Fruit fly (Drosophila melanogaster) whole organism, wandering third instar larva: ENCODE results near the gene Swip-1.

Experiments
- Abd-B ChIP-seq: fragments of >200 bp; optimal IDR thresholded peaks from 2 replicates; lab custom pipeline; 2017; ENCODE audit warnings: missing biosample characterization, missing genetic modification characterization
- CG32264 ChIP-seq: fragments of 200-800 bp; sonication (Bioruptor generic); optimal IDR thresholded peaks from 2 replicates; lab custom pipeline; 2016; ENCODE audit warnings: missing biosample characterization, missing genetic modification characterization
- CrebA ChIP-seq: fragments of 200-800 bp; sonication (Bioruptor generic); optimal IDR thresholded peaks from 2 replicates; lab custom pipeline; 2016; ENCODE audit warnings: missing biosample characterization, mild to moderate bottlenecking, missing genetic modification characterization, borderline replicate concordance
- Dif ChIP-seq: fragments of 200-275, 200-300 bp; sonication (Bioruptor generic); optimal IDR thresholded peaks from 2 replicates; lab custom pipeline; 2018; ENCODE audit warnings: missing biosample characterization, missing genetic modification characterization; ENCODE audit not compliant: partially characterized antibody
- HLH106 ChIP-seq: fragments of 200-800 bp; optimal IDR thresholded peaks from 3 replicates; lab custom pipeline; 2019; ENCODE audit warnings: missing biosample characterization, mild to moderate bottlenecking, missing genetic modification characterization, moderate library complexity
- Hnf4 ChIP-seq: fragments of 200-800 bp; sonication (Bioruptor generic); optimal IDR thresholded peaks from 2 replicates; lab custom pipeline; 2016; ENCODE audit warnings: missing biosample characterization, mild to moderate bottlenecking, missing genetic modification characterization
- Hr83 ChIP-seq: fragments of 200-300 bp; sonication (Bioruptor generic); optimal IDR thresholded peaks from 2 replicates; lab custom pipeline; 2016; ENCODE audit warnings: missing biosample characterization, mild to moderate bottlenecking, missing genetic modification characterization, moderate library complexity; ENCODE audit not compliant: poor library complexity, severe bottlenecking
- Myc ChIP-seq: fragments of >200 bp; optimal IDR thresholded peaks from 2 replicates; lab custom pipeline; 2017
- Rel ChIP-seq, 2 experiments: fragments of 200-800 bp; sonication (Bioruptor generic) in 1 of 2; optimal IDR thresholded peaks; 2 replicates in 1 of 2; 3 replicates in 1 of 2; lab custom pipeline; 2016 to 2019; ENCODE audit warnings: mild to moderate bottlenecking in 2 of 2, missing biosample characterization in 2 of 2, missing genetic modification characterization in 2 of 2, moderate library complexity in 1 of 2
- br ChIP-seq: fragments of 200-800 bp; sonication (Bioruptor generic); optimal IDR thresholded peaks from 2 replicates; lab custom pipeline; 2016; ENCODE audit warnings: missing biosample characterization, missing genetic modification characterization
- dmrt93B ChIP-seq: fragments of 200-800 bp; sonication (Bioruptor generic); optimal IDR thresholded peaks from 2 replicates; lab custom pipeline; 2018; ENCODE audit warnings: missing biosample characterization, mild to moderate bottlenecking, missing genetic modification characterization
- ey ChIP-seq: fragments of 200-800 bp; sonication (Bioruptor generic); optimal IDR thresholded peaks from 2 replicates; lab custom pipeline; 2016; ENCODE audit warnings: missing biosample characterization, missing genetic modification characterization
- foxo ChIP-seq, 2 experiments: fragments of 200-800 bp; sonication (Bioruptor generic); optimal IDR thresholded peaks; 2 replicates in 1 of 2; 3 replicates in 1 of 2; lab custom pipeline; 2016 to 2017; ENCODE audit warnings: missing biosample characterization in 2 of 2, missing genetic modification characterization in 2 of 2
- jim ChIP-seq: fragments of 175-275, 200-325 bp; sonication (Bioruptor generic); optimal IDR thresholded peaks from 2 replicates; lab custom pipeline; 2016; ENCODE audit warnings: missing biosample characterization, mild to moderate bottlenecking, missing genetic modification characterization
- pan ChIP-seq: fragments of >200 bp; optimal IDR thresholded peaks from 2 replicates; lab custom pipeline; 2017
- psq ChIP-seq: fragments of 200-800 bp; sonication (Bioruptor generic); optimal IDR thresholded peaks from 3 replicates; lab custom pipeline; 2017; ENCODE audit warnings: missing biosample characterization, mild to moderate bottlenecking, missing genetic modification characterization, moderate library complexity
- rgr ChIP-seq: fragments of 200-800 bp; sonication (Bioruptor generic); optimal IDR thresholded peaks from 3 replicates; lab custom pipeline; 2016; ENCODE audit warnings: missing biosample characterization, mild to moderate bottlenecking, missing genetic modification characterization
- sage ChIP-seq: fragments of 200-800 bp; sonication (Bioruptor generic); optimal IDR thresholded peaks from 2 replicates; lab custom pipeline; 2016; ENCODE audit warnings: missing biosample characterization, mild to moderate bottlenecking, missing genetic modification characterization
- sv ChIP-seq: fragments of 200-800 bp; sonication (Bioruptor generic); optimal IDR thresholded peaks from 3 replicates; lab custom pipeline; 2016; ENCODE audit warnings: missing biosample characterization, missing genetic modification characterization
- tai ChIP-seq: sonication (Bioruptor generic); optimal IDR thresholded peaks from 2 replicates; lab custom pipeline; 2016; ENCODE audit warnings: missing biosample characterization, missing genetic modification characterization

Swip-1 gene

DNA sequence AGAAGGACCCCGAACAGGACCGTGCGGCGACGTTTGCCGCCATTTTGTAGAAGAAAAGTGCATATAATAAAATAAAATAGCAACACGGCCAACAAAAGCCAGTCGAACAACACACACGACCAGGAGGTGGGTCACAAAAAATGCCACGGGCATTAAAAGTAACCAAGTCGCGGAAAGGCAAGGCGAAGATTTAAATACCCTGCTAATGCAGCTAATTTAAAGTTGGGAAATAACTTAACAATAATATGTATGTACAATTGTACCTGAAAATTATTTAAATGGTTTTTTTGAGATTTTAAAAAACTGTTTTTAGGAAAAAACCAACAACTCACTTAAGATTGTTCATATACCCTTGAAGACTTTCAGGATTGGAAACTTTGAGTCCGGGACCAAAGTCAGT lies 57.5 kb downstream of the Swip-1 start:
- no peak for TF ChIP-seq foxo (GFP tag; optimal IDR thresholded peaks at IDR 0.05; lab: Kevin White, UChicago)
- TF ChIP-seq rgr (GFP tag; lab: Kevin White, UChicago) = no peak
- no peak for TF ChIP-seq dmrt93B (GFP tag; lab: Kevin White, UChicago)
- TF ChIP-seq sv (GFP tag; lab: Kevin White, UChicago) = no peak
- TF ChIP-seq sage (GFP tag; lab: Kevin White, UChicago) = no peak
- no peak for TF ChIP-seq ey (GFP tag; lab: Kevin White, UChicago)
- no peak for TF ChIP-seq CrebA (GFP tag; lab: Kevin White, UChicago)
- no peak for TF ChIP-seq Hr83 (GFP tag; lab: Kevin White, UChicago)
- TF ChIP-seq Myc = no peak
- TF ChIP-seq HLH106 = no peak
- no peak for TF ChIP-seq jim (GFP tag; lab: Kevin White, UChicago)
- TF ChIP-seq pan (lab: Kevin White, UChicago) = no peak
- no peak for TF ChIP-seq br
- TF ChIP-seq tai = no peak
- TF ChIP-seq Dif (GFP tag; lab: Kevin White, UChicago) = no peak
- no peak for TF ChIP-seq CG32264 (GFP tag; lab: Kevin White, UChicago)
- no peak for TF ChIP-seq Abd-B (GFP tag; lab: Kevin White, UChicago)
- TF ChIP-seq psq = no peak

DNA sequence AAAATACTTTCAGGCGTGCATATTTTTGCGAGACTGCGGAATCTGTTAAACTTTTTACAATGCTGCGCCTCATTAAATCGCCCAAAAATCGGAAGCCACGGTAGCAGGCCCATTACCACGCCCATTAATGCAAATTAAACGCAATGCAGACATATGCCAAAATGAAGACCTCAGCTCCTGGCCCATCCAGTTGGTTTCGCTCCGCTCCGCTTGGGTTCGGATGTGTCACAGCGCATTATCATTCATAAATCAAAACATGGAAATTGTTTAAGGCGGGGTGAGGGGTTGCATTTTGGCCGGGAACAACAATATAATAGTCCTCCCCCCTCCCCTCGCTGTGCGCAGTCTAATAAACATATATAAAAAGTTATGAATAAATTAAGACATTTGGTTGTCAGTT lies 59.2 kb downstream of the Swip-1 start:
- TF ChIP-seq Myc (no peak), Rel (GFP tag; optimal IDR thresholded peaks at IDR 0.05; lab: Kevin White, UChicago) (no peak), Rel (tag; optimal IDR thresholded peaks at IDR 0.05; lab: Kevin White, UChicago) (no peak), Hnf4 (GFP tag; lab: Kevin White, UChicago) (no peak), pan (lab: Kevin White, UChicago) (no peak), foxo (GFP tag; optimal IDR thresholded peaks at IDR 0.05; lab: Kevin White, UChicago) (no peak)
